Worm (Caenorhabditis elegans) whole organism, late embryonic: ENCODE data around the gene ets-7.

Experiments used
- ama-1 ChIP-seq: fragments of 150-350 bp; optimal IDR thresholded peaks from 2 replicates; lab custom pipeline; 2014
- elt-2 ChIP-seq: sonication (generic microtip); optimal IDR thresholded peaks from 2 replicates; lab custom pipeline; 2016; ENCODE audit warnings: missing genetic modification reagents, missing genetic modification characterization, missing compliant biosample characterization
- fkh-10 ChIP-seq: fragments of 150-350 bp; optimal IDR thresholded peaks from 2 replicates; lab custom pipeline; 2014; ENCODE audit warnings: missing biosample characterization, missing genetic modification reagents, missing genetic modification characterization
- fkh-6 ChIP-seq: sonication (generic microtip); optimal IDR thresholded peaks from 2 replicates; lab custom pipeline; 2016; ENCODE audit warnings: missing genetic modification characterization, missing compliant biosample characterization
- hlh-8 ChIP-seq: sonication (generic microtip); optimal IDR thresholded peaks from 2 replicates; lab custom pipeline; 2016; ENCODE audit warnings: missing genotype, missing genetic modification characterization, missing compliant biosample characterization
- lin-11 ChIP-seq: fragments of 200-800 bp; sonication (Bioruptor generic); optimal IDR thresholded peaks from 2 replicates; lab custom pipeline; 2018; ENCODE audit warnings: mild to moderate bottlenecking, missing genetic modification characterization, missing compliant biosample characterization
- nhr-232 ChIP-seq: sonication (generic microtip); optimal IDR thresholded peaks from 2 replicates; lab custom pipeline; 2016; ENCODE audit warnings: missing genetic modification characterization, missing compliant biosample characterization
- pha-2 ChIP-seq: sonication (generic microtip); optimal IDR thresholded peaks from 2 replicates; lab custom pipeline; 2017; ENCODE audit warnings: mild to moderate bottlenecking, missing genetic modification characterization, missing compliant biosample characterization
- pha-4 ChIP-seq: fragments of 150-350 bp; optimal IDR thresholded peaks from 2 replicates; lab custom pipeline; 2018; ENCODE audit warnings: missing biosample characterization, missing genetic modification reagents, missing genetic modification characterization
- ztf-16 ChIP-seq: sonication (generic microtip); optimal IDR thresholded peaks from 2 replicates; lab custom pipeline; 2017; ENCODE audit warnings: missing genetic modification characterization, missing compliant biosample characterization

DNA sequence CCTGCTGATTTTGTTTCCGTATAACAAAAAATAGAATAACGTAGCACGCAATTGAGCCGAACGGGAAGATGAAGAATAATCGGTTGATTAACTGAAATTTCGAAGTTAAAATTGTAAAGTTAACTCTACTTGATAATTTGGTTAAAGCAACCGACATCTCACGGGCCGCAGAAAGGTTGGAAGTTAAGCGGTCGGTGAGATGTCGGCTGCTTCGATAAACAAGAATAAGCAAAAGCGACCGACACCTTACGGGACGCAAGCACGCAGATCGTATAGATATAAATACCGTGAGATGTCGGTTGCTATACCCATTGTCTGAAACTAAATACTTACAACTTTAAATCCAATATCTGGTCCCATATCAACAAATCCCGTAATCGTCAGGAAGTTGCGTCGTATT lies 36.5 kb upstream of the ets-7 start:
- TF ChIP-seq fkh-10: no peak
- no peak for TF ChIP-seq elt-2
- no peak for TF ChIP-seq pha-2 (tag; lab: Kevin White, UChicago)
- TF ChIP-seq fkh-6 (tag; lab: Kevin White, UChicago): no peak
- TF ChIP-seq pha-4 (tag; lab: Kevin White, UChicago): no peak
- no peak for TF ChIP-seq hlh-8 (tag; lab: Kevin White, UChicago)
- TF ChIP-seq ztf-16: no peak
- TF ChIP-seq nhr-232 (tag; lab: Kevin White, UChicago): no peak
- no peak for TF ChIP-seq ama-1 (lab: Kevin White, UChicago)
- TF ChIP-seq lin-11: no peak
